Worm (Caenorhabditis elegans) whole organism, young adult: ENCODE results near the gene F38A5.8.

Experiments
- F49E8.2 ChIP-seq: sonication (generic microtip); optimal IDR thresholded peaks from 3 replicates; lab custom pipeline; 2017; ENCODE audit warnings: missing genetic modification characterization, mild to moderate bottlenecking, missing compliant biosample characterization, antibody characterized with exemption, moderate library complexity; ENCODE audit not compliant: insufficient read depth
- F52B5.7 ChIP-seq: sonication (generic microtip); optimal IDR thresholded peaks from 2 replicates; lab custom pipeline; 2016; ENCODE audit warnings: mild to moderate bottlenecking, missing genetic modification characterization, missing compliant biosample characterization
- Y79H2A.3 ChIP-seq: fragments of 200-800 bp; sonication (Bioruptor generic); conservative IDR thresholded peaks from 2 replicates; pipeline ENCODE4 v1.3.6; 2022; ENCODE audit warnings: missing genetic modification reagents, missing genetic modification characterization, missing compliant biosample characterization
- athp-1 ChIP-seq: sonication (generic microtip); optimal IDR thresholded peaks from 2 replicates; lab custom pipeline; 2017; ENCODE audit warnings: mild to moderate bottlenecking, missing genetic modification characterization, missing compliant biosample characterization
- attf-6 ChIP-seq: fragments of 200-800 bp; sonication (Bioruptor generic); IDR thresholded peaks from 2 replicates; pipeline ENCODE4 v1.3.6; 2022; ENCODE audit warnings: missing genetic modification reagents, missing genetic modification characterization, missing compliant biosample characterization
- efl-1 ChIP-seq: fragments of 150-350 bp; optimal IDR thresholded peaks from 2 replicates; lab custom pipeline; 2014; ENCODE audit warnings: missing biosample characterization, missing genetic modification reagents, missing genetic modification characterization
- lin-35 ChIP-seq, 3 experiments: fragments of 150-350 bp in 2 of 3; sonication (generic microtip) in 1 of 3; optimal IDR thresholded peaks; 2 replicates each; lab custom pipeline; 2014 to 2018; ENCODE audit warnings: missing biosample characterization in 3 of 3, missing genetic modification characterization in 3 of 3, missing genetic modification reagents in 3 of 3
- lsl-1 ChIP-seq: fragments of 200-800 bp; sonication (Bioruptor generic); optimal IDR thresholded peaks from 2 replicates; lab custom pipeline; 2018; ENCODE audit warnings: mild to moderate bottlenecking, missing genetic modification characterization, moderate library complexity, missing compliant biosample characterization
- nfya-1 ChIP-seq: sonication (generic microtip); optimal IDR thresholded peaks from 2 replicates; lab custom pipeline; 2017; ENCODE audit warnings: antibody characterized with exemption, missing compliant biosample characterization, missing genetic modification characterization, borderline replicate concordance; ENCODE audit not compliant: insufficient read depth
- nhr-90 ChIP-seq: sonication (generic microtip); optimal IDR thresholded peaks from 2 replicates; lab custom pipeline; 2016; ENCODE audit warnings: missing genotype, mild to moderate bottlenecking, missing genetic modification characterization, missing compliant biosample characterization

DNA sequence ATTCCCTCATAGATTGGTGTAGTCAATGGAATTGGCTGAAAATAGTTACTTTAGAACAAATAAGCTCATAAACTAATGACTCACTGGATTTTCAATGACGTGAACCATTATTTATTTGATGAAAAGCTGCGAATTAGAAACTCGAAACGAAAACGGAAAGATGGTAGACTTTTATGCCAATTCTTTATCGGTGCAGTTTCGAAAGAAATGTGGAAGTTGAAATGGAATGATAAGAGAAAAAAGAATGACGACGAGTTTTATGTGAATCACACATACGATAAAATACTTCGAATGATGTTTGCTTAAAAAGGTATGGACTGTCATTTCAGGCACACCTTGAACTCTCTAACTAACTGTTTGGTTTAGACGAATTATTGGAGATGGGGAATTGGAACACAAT is 9.5 kb upstream of the F38A5.8 start, which contains the start of the genes lec-11 and irld-7:
- no peak for TF ChIP-seq efl-1 (GFP tag; lab: Kevin White, UChicago)
- TF ChIP-seq nfya-1 (tag; lab: Kevin White, UChicago): no peak
- no peak for TF ChIP-seq nhr-90 (tag; lab: Kevin White, UChicago)
- TF ChIP-seq athp-1 (tag; lab: Kevin White, UChicago): no peak
- TF ChIP-seq attf-6 (GFP tag; lab: Robert Waterston, UW): no peak
- no peak for TF ChIP-seq F49E8.2 (tag; lab: Kevin White, UChicago)
- no peak for TF ChIP-seq Y79H2A.3 (GFP tag; lab: Robert Waterston, UW)
- no peak for TF ChIP-seq lin-35 (GFP tag; optimal IDR thresholded peaks at IDR 0.05; lab: Kevin White, UChicago)
- TF ChIP-seq lsl-1 (GFP tag; lab: Kevin White, UChicago): no peak
- TF ChIP-seq F52B5.7 (tag; lab: Kevin White, UChicago): no peak
